Fruit fly (Drosophila melanogaster) whole organism, prepupa: Measurements from ENCODE around the gene CNMaR.

Experiments used
- CG31627 ChIP-seq: fragments of 200-800 bp; sonication (Bioruptor generic); optimal IDR thresholded peaks from 3 replicates; lab custom pipeline; 2016; ENCODE audit warnings: missing biosample characterization, missing genetic modification characterization
- CG3919 ChIP-seq: fragments of 200-800 bp; sonication (Bioruptor generic); optimal IDR thresholded peaks from 3 replicates; lab custom pipeline; 2016; ENCODE audit warnings: missing biosample characterization, missing genetic modification characterization
- CG6163 ChIP-seq: fragments of 200-800 bp; sonication (Bioruptor generic); IDR thresholded peaks from 3 replicates; pipeline ENCODE4 v1.3.6; 2022; ENCODE audit warnings: missing biosample characterization, missing genetic modification characterization
- CG6792 ChIP-seq: fragments of 200-800 bp; sonication (Bioruptor generic); optimal IDR thresholded peaks from 3 replicates; lab custom pipeline; 2016; ENCODE audit warnings: missing biosample characterization, missing genetic modification characterization
- CG7368 ChIP-seq: fragments of 200-800 bp; sonication (Bioruptor generic); optimal IDR thresholded peaks from 3 replicates; lab custom pipeline; 2016; ENCODE audit warnings: missing biosample characterization, missing genetic modification characterization
- Gug ChIP-seq: fragments of 200-800 bp; sonication (Bioruptor generic); IDR thresholded peaks from 2 replicates; pipeline ENCODE4 v1.3.6; 2022; ENCODE audit warnings: missing biosample characterization, missing genetic modification characterization
- Sox102F ChIP-seq: fragments of 200-800 bp; sonication (Bioruptor generic); optimal IDR thresholded peaks from 2 replicates; lab custom pipeline; 2016; ENCODE audit warnings: missing biosample characterization, mild to moderate bottlenecking, missing genetic modification characterization
- dac ChIP-seq: fragments of 200-800 bp; sonication (Bioruptor generic); optimal IDR thresholded peaks from 2 replicates; lab custom pipeline; 2017; ENCODE audit warnings: missing biosample characterization, mild to moderate bottlenecking, missing genetic modification characterization
- lz ChIP-seq: fragments of 200-800 bp; sonication (Bioruptor generic); optimal IDR thresholded peaks from 3 replicates; lab custom pipeline; 2016; ENCODE audit warnings: missing biosample characterization, missing genetic modification characterization
- spab ChIP-seq: fragments of 200-800 bp; sonication (Bioruptor generic); optimal IDR thresholded peaks from 2 replicates; lab custom pipeline; 2017; ENCODE audit warnings: missing biosample characterization, mild to moderate bottlenecking, missing genetic modification characterization, missing genetic modification reagents
- topi ChIP-seq: fragments of 200-800 bp; sonication (Bioruptor generic); optimal IDR thresholded peaks from 3 replicates; lab custom pipeline; 2016; ENCODE audit warnings: missing biosample characterization, missing genetic modification characterization
- vri ChIP-seq: fragments of 200-800 bp; sonication (Bioruptor generic); optimal IDR thresholded peaks from 3 replicates; lab custom pipeline; 2016; ENCODE audit warnings: missing biosample characterization, mild to moderate bottlenecking, missing genetic modification characterization

DNA sequence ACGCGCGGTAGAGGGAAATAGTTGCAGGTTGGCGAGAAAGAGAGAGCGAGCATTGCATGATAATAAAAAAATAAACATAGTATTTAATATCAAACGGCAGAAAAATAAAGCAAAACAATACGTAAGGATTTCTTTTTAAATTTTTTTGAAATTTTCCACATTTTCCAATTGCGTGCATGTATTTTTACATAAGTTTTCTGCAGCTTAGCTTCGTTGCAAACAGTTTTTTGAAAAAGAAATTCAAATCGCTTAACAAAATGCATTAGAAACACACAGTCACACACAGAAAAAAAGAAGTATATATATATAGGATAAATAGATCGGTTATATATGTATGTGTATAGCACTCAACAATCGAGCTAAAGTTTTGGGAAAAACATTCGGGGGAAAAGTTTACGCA, 44.8 kb downstream of the CNMaR start:
- TF ChIP-seq Sox102F (GFP tag; lab: Kevin White, UChicago) (no peak), CG7368 (GFP tag; lab: Kevin White, UChicago) (no peak), vri (no peak), CG31627 (no peak), spab (GFP tag; lab: Kevin White, UChicago) (no peak), topi (GFP tag; lab: Kevin White, UChicago) (no peak), dac (GFP tag; lab: Kevin White, UChicago) (no peak), CG6792 (GFP tag; lab: Kevin White, UChicago) (no peak), lz (no peak), CG3919 (GFP tag; lab: Kevin White, UChicago) (no peak), Gug (GFP tag; lab: Robert Waterston, UW) (no peak), CG6163 (GFP tag; lab: Robert Waterston, UW) (no peak)
